Worm (Caenorhabditis elegans): Measurements from ENCODE around the gene ZK354.3.
"Not testable (repeated sequence)": the region's sequence is repeated elsewhere in the genome, so short reads cannot be mapped to it uniquely, and the experiment has no call there.

ZK354.3 gene

DNA sequence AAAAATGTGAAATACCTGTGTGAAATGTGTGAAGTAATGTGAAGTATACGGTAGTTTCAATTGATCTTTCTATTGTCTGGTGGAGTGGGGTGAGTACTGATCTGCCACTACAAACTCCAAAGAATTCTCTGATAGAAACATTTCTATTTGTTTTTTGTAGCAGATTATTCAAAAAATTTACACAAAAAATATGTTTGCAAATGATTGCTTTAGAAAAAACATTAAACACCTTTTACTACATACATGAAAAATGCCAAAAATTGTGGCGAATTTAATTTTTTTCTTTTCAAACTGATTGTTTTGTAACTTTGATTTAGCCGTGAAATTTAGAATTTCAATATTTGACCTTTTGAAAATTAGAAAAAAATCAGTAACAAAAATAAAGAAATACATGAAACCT is at the start of gene ZK354.3:
Gene ZK354.3 (plus strand): TSS at position 301 of the 400 bp plus-strand sequence.
- no peak for TF ChIP-seq W03F9.2 (tag; optimal IDR thresholded peaks at IDR 0.05)
- no peak for TF ChIP-seq dao-5 (tag; optimal IDR thresholded peaks at IDR 0.05)
- no peak for TF ChIP-seq him-1 (tag; optimal IDR thresholded peaks at IDR 0.05)

DNA sequence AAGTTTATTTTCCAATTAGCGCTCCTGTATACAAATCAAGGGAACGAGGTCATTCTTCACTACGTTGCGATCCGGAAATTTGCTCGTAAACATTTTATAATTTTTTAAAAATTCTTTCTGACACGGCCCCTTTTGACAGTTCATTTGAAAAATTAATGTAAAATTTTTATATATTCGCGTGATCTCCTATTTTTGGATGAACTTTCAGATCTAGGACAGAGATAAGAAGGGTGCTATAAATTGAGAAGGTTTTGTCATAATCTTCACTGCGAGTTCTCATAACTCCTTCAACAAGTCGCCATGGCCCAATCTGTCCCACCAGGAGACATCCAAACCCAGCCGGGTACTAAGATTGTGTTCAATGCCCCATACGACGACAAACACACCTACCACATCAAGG is 49.6 kb upstream of the ZK354.3 start, which contains the start of gene msp-19:
Gene msp-19 (plus strand): TSS at position 301 of the 400 bp plus-strand sequence.
- TF ChIP-seq W03F9.2, dao-5, him-1 (tag; optimal IDR thresholded peaks at IDR 0.05): not testable (repeated sequence)

- no peak for TF ChIP-seq W03F9.2 (tag; optimal IDR thresholded peaks at IDR 0.05)
- no peak for TF ChIP-seq dao-5 (tag; optimal IDR thresholded peaks at IDR 0.05)
- no peak for TF ChIP-seq him-1 (tag; optimal IDR thresholded peaks at IDR 0.05)
Measured at ce11 chrIV:5266474-5266873, 43.4 kb upstream of the ZK354.3 start, which contains the start of gene F36H12.5. Gene F36H12.5 (plus strand): TSS chrIV:5266774.

ce11 chrIV:5268803-5269202 is 41.0 kb upstream of the ZK354.3 start, which contains the start of gene F36H12.4:
Gene F36H12.4 (plus strand): TSS chrIV:5269103.
- TF ChIP-seq W03F9.2 (tag; optimal IDR thresholded peaks at IDR 0.05) (no peak), him-1 (tag; optimal IDR thresholded peaks at IDR 0.05) (no peak), dao-5 (tag; optimal IDR thresholded peaks at IDR 0.05) (no peak)

DNA sequence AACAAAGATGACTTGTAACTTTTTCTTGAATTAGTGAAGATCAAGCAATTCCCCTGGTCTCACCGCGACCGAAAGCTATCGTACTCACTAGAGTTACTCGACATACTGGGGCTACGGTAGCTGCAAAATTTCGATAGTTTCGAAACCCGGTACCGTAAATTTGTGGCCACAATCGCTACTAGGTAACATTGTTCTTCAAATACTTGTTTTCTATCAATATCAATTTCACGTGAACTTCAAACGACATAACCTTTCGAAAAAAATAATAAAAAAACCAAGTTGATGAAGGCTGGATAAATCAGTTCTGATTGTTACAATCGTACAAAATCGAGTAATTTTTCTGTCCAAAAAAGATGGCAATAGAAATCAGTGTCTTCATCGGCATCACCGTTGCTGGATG is 37.3 kb upstream of the ZK354.3 start, which contains the start of gene F36H12.3:
Gene F36H12.3 (plus strand): TSS at position 301 of the 400 bp plus-strand sequence.
- TF ChIP-seq him-1 (tag; optimal IDR thresholded peaks at IDR 0.05) (no peak), dao-5 (tag; optimal IDR thresholded peaks at IDR 0.05) (no peak), W03F9.2 (tag; optimal IDR thresholded peaks at IDR 0.05) (no peak)

ce11 chrIV:5273385-5273784 is 36.5 kb upstream of the ZK354.3 start:
- TF ChIP-seq W03F9.2 (tag; optimal IDR thresholded peaks at IDR 0.05) (no peak), him-1 (tag; optimal IDR thresholded peaks at IDR 0.05) (no peak), dao-5 (tag; optimal IDR thresholded peaks at IDR 0.05) (no peak)

ce11 chrIV:5274123-5274581 is 35.7 kb upstream of the ZK354.3 start, which contains the start of gene slfl-4:
Gene slfl-4 (plus strand): TSS chrIV:5274531.
- no peak for TF ChIP-seq him-1 (tag; optimal IDR thresholded peaks at IDR 0.05)

ce11 chrIV:5277752-5278151 is 32.1 kb upstream of the ZK354.3 start, which contains the start of gene F36H12.17:
Gene F36H12.17 (minus strand): TSS chrIV:5277852.
- TF ChIP-seq dao-5 (tag; optimal IDR thresholded peaks at IDR 0.05), result no peak

- TF ChIP-seq dao-5 (tag; optimal IDR thresholded peaks at IDR 0.05), result no peak
- TF ChIP-seq W03F9.2 (tag; optimal IDR thresholded peaks at IDR 0.05), result no peak
- TF ChIP-seq him-1 (tag; optimal IDR thresholded peaks at IDR 0.05), result no peak
Measured at ce11 chrIV:5281457-5281856, 28.4 kb upstream of the ZK354.3 start.

DNA sequence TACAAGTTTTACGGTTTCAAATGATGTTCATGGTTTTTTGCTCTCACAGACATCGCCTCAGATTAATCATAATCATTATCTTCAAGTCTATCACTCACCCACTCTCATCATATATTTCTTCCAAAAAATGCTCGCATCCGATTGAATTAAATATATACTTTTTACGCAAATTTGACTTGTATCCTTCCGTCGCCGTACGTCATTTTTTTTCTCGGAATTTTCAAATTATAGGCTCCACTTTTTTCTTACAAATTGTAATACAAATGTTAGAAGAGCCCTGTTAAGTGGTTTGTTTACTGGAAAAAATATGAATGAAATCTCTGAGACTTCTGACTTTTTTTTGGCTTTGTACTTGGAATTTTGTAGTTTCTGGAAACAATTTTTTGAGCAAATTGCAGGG is 22.7 kb upstream of the ZK354.3 start:
- no peak for TF ChIP-seq him-1 (tag; optimal IDR thresholded peaks at IDR 0.05)
- TF ChIP-seq dao-5 (tag; optimal IDR thresholded peaks at IDR 0.05), result no peak
- TF ChIP-seq W03F9.2 (tag; optimal IDR thresholded peaks at IDR 0.05), result no peak

ce11 chrIV:5288932-5289331 is 20.9 kb upstream of the ZK354.3 start:
- TF ChIP-seq W03F9.2 (tag; optimal IDR thresholded peaks at IDR 0.05) (no peak), him-1 (tag; optimal IDR thresholded peaks at IDR 0.05) (no peak), dao-5 (tag; optimal IDR thresholded peaks at IDR 0.05) (no peak)

ce11 chrIV:5290547-5290946 is 19.3 kb upstream of the ZK354.3 start, which contains the start of gene nlp-47:
Gene nlp-47 (plus strand): TSS chrIV:5290847.
- TF ChIP-seq W03F9.2 (tag; optimal IDR thresholded peaks at IDR 0.05) (no peak), dao-5 (tag; optimal IDR thresholded peaks at IDR 0.05) (no peak), him-1 (tag; optimal IDR thresholded peaks at IDR 0.05) (no peak)

- TF ChIP-seq dao-5 (tag; optimal IDR thresholded peaks at IDR 0.05), result no peak
- no peak for TF ChIP-seq W03F9.2 (tag; optimal IDR thresholded peaks at IDR 0.05)
- no peak for TF ChIP-seq him-1 (tag; optimal IDR thresholded peaks at IDR 0.05)
Measured at ce11 chrIV:5291207-5291606, 18.6 kb upstream of the ZK354.3 start.

DNA sequence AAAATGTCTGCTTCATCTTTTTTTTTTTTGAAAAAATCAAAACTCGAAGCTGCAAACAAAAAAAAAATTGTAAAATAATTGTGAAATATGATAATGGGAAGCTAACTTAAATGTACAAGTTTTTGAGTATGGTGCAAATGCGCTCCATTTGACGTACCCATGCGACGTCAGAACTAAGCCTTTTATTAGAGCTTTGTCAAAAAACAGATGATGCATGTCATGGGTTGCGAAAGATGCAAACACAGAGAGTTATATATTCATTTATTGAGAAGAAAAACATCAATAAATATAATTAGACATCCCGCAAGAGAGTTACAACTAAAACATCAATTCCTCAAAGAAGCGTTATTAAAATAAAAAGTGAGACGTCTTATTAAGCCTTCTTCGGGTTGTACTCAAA is 15.4 kb upstream of the ZK354.3 start:
- no peak for TF ChIP-seq him-1 (tag; optimal IDR thresholded peaks at IDR 0.05)
- no peak for TF ChIP-seq W03F9.2 (tag; optimal IDR thresholded peaks at IDR 0.05)
- TF ChIP-seq dao-5 (tag; optimal IDR thresholded peaks at IDR 0.05), result no peak

- not testable (repeated sequence) for TF ChIP-seq W03F9.2, him-1, dao-5 (tag; optimal IDR thresholded peaks at IDR 0.05)
Measured at ce11 chrIV:5295240-5295639, 14.6 kb upstream of the ZK354.3 start, which contains the start of gene msp-51. Gene msp-51 (minus strand): TSS chrIV:5295340.

Data from whole organism, L4/young adult.